Fruit fly (Drosophila melanogaster) whole organism, embryonic: ENCODE results near the gene CG34435.

Experiments used
- Adf1 ChIP-seq: fragments of 200-800 bp; sonication (Bioruptor generic); IDR thresholded peaks from 2 replicates; pipeline ENCODE4 v1.3.6; 2022; ENCODE audit warnings: missing biosample characterization, missing genetic modification characterization
- Blimp-1 ChIP-seq: fragments of 200-800 bp; sonication (Bioruptor generic); optimal IDR thresholded peaks from 3 replicates; lab custom pipeline; 2018; ENCODE audit warnings: missing biosample characterization, missing genetic modification characterization, mild to moderate bottlenecking, moderate library complexity, missing genetic modification reagents
- CG1024 ChIP-seq: fragments of 200-800 bp; sonication (Bioruptor generic); IDR thresholded peaks from 2 replicates; pipeline ENCODE4 v1.3.6; 2022; ENCODE audit warnings: missing biosample characterization, missing genetic modification characterization
- CG10979 ChIP-seq: fragments of 200-800 bp; sonication (Bioruptor generic); optimal IDR thresholded peaks from 2 replicates; lab custom pipeline; 2018; ENCODE audit warnings: missing biosample characterization, mild to moderate bottlenecking, missing genetic modification characterization, moderate library complexity
- CG11560 ChIP-seq: fragments of 200-800 bp; sonication (Bioruptor generic); IDR thresholded peaks from 3 replicates; pipeline ENCODE4 v1.3.6; 2022; ENCODE audit warnings: missing biosample characterization, missing genetic modification characterization
- CG12391 ChIP-seq: fragments of 200-800 bp; sonication (Bioruptor generic); optimal IDR thresholded peaks from 3 replicates; lab custom pipeline; 2018; ENCODE audit warnings: missing biosample characterization, mild to moderate bottlenecking, missing genetic modification characterization, moderate library complexity
- CG13424 ChIP-seq: fragments of 200-800 bp; sonication (Bioruptor generic); optimal IDR thresholded peaks from 2 replicates; lab custom pipeline; 2019; ENCODE audit warnings: missing biosample characterization, mild to moderate bottlenecking, missing genetic modification characterization, moderate library complexity
- CG14710 ChIP-seq: fragments of 200-800 bp; sonication (Bioruptor generic); optimal IDR thresholded peaks from 3 replicates; lab custom pipeline; 2019; ENCODE audit warnings: missing biosample characterization, mild to moderate bottlenecking, missing genetic modification characterization, moderate library complexity
- CG15269 ChIP-seq: fragments of 200-800 bp; sonication (Bioruptor generic); optimal IDR thresholded peaks from 2 replicates; lab custom pipeline; 2018; ENCODE audit warnings: missing biosample characterization, mild to moderate bottlenecking, missing genetic modification characterization, moderate library complexity
- CG15601 ChIP-seq: fragments of 200-800 bp; sonication (Bioruptor generic); optimal IDR thresholded peaks from 3 replicates; lab custom pipeline; 2019; ENCODE audit warnings: missing biosample characterization, mild to moderate bottlenecking, missing genetic modification characterization, moderate library complexity
- CG15696 ChIP-seq: fragments of 200-800 bp; sonication (Bioruptor generic); optimal IDR thresholded peaks from 2 replicates; lab custom pipeline; 2019; ENCODE audit warnings: missing biosample characterization, mild to moderate bottlenecking, missing genetic modification characterization, moderate library complexity
- CG1603 ChIP-seq: fragments of 200-800 bp; sonication (Bioruptor generic); optimal IDR thresholded peaks from 2 replicates; lab custom pipeline; 2019; ENCODE audit warnings: missing biosample characterization, mild to moderate bottlenecking, missing genetic modification characterization, moderate library complexity
- CG17186 ChIP-seq: fragments of 200-800 bp; sonication (Bioruptor generic); optimal IDR thresholded peaks from 3 replicates; lab custom pipeline; 2017; ENCODE audit warnings: missing biosample characterization, missing genetic modification reagents, missing genetic modification characterization
- CG2678 ChIP-seq: fragments of 200-800 bp; sonication (Bioruptor generic); optimal IDR thresholded peaks from 3 replicates; lab custom pipeline; 2019; ENCODE audit warnings: missing biosample characterization, mild to moderate bottlenecking, missing genetic modification characterization, moderate library complexity
- CG3065 ChIP-seq: fragments of 200-800 bp; sonication (Bioruptor generic); optimal IDR thresholded peaks from 2 replicates; lab custom pipeline; 2016; ENCODE audit warnings: missing biosample characterization, missing genetic modification characterization
- CG34224 ChIP-seq: fragments of 200-800 bp; sonication (Bioruptor generic); IDR thresholded peaks from 3 replicates; pipeline ENCODE4 v1.3.6; 2022; ENCODE audit warnings: missing biosample characterization, missing genetic modification characterization; ENCODE audit not compliant: partially characterized antibody
- CG34376 ChIP-seq: fragments of 200-800 bp; sonication (Bioruptor generic); optimal IDR thresholded peaks from 2 replicates; lab custom pipeline; 2018; ENCODE audit warnings: missing biosample characterization, mild to moderate bottlenecking, missing genetic modification characterization
- CG6689 ChIP-seq: fragments of 200-800 bp; sonication (Bioruptor generic); IDR thresholded peaks from 2 replicates; pipeline ENCODE4 v1.3.6; 2022; ENCODE audit warnings: missing biosample characterization, missing genetic modification characterization
- CG7928 ChIP-seq: fragments of 200-800 bp; sonication (Bioruptor generic); optimal IDR thresholded peaks from 2 replicates; lab custom pipeline; 2017; ENCODE audit warnings: missing biosample characterization, mild to moderate bottlenecking, missing genetic modification characterization
- CG8089 ChIP-seq: fragments of 200-800 bp; sonication (Bioruptor generic); optimal IDR thresholded peaks from 3 replicates; lab custom pipeline; 2016; ENCODE audit warnings: missing biosample characterization, missing genetic modification characterization
- CG8290 ChIP-seq, 3 experiments: fragments of 200-800 bp; sonication (Bioruptor generic); optimal IDR thresholded peaks; 2 replicates each; lab custom pipeline; 2016 to 2019; ENCODE audit warnings: missing biosample characterization in 3 of 3, missing genetic modification characterization in 3 of 3, mild to moderate bottlenecking in 2 of 3, moderate library complexity in 1 of 3
- CG8388 ChIP-seq: fragments of 200-800 bp; sonication (Bioruptor generic); optimal IDR thresholded peaks from 2 replicates; lab custom pipeline; 2019; ENCODE audit warnings: missing biosample characterization, mild to moderate bottlenecking, missing genetic modification characterization, moderate library complexity
- CoRest ChIP-seq: fragments of 200-800 bp; sonication (Bioruptor generic); optimal IDR thresholded peaks from 3 replicates; lab custom pipeline; 2018; ENCODE audit warnings: missing biosample characterization, mild to moderate bottlenecking, missing genetic modification characterization, moderate library complexity
- D19A ChIP-seq: fragments of 200-800 bp; optimal IDR thresholded peaks from 3 replicates; lab custom pipeline; 2019; ENCODE audit warnings: missing biosample characterization, mild to moderate bottlenecking, missing genetic modification characterization, moderate library complexity
- Doc3 ChIP-seq: fragments of 200-800 bp; sonication (Bioruptor generic); IDR thresholded peaks from 3 replicates; pipeline ENCODE4 v1.3.6; 2022; ENCODE audit warnings: missing biosample characterization, missing genetic modification characterization; ENCODE audit not compliant: partially characterized antibody
- Gsc ChIP-seq: fragments of 200-800 bp; sonication (Bioruptor generic); IDR thresholded peaks from 2 replicates; pipeline ENCODE4 v1.3.6; 2022; ENCODE audit warnings: missing biosample characterization, missing genetic modification characterization
- Med ChIP-seq: fragments of 200-800 bp; sonication (Bioruptor generic); peaks from one replicate; lab custom pipeline; 2016; ENCODE audit warnings: missing biosample characterization, missing genetic modification characterization, mild to moderate bottlenecking, inconsistent platforms, moderate library complexity
- NC2α ChIP-seq: fragments of 200-800 bp; sonication (Bioruptor generic); optimal IDR thresholded peaks from 2 replicates; lab custom pipeline; 2016; ENCODE audit warnings: missing biosample characterization, missing genetic modification characterization
- Nf-YC ChIP-seq: fragments of 200-800 bp; optimal IDR thresholded peaks from 3 replicates; lab custom pipeline; 2019; ENCODE audit warnings: missing biosample characterization, mild to moderate bottlenecking, missing genetic modification characterization, moderate library complexity
- NfI ChIP-seq: fragments of 200-800 bp; sonication (Bioruptor generic); optimal IDR thresholded peaks from 3 replicates; lab custom pipeline; 2018; ENCODE audit warnings: missing biosample characterization, mild to moderate bottlenecking, missing genetic modification characterization, moderate library complexity
- Oli ChIP-seq: fragments of 200-800 bp; sonication (Bioruptor generic); optimal IDR thresholded peaks from 2 replicates; lab custom pipeline; 2018; ENCODE audit warnings: missing biosample characterization, mild to moderate bottlenecking, missing genetic modification characterization, moderate library complexity
- PHDP ChIP-seq: fragments of 200-800 bp; sonication (Bioruptor generic); optimal IDR thresholded peaks from 3 replicates; lab custom pipeline; 2018; ENCODE audit warnings: missing biosample characterization, mild to moderate bottlenecking, missing genetic modification characterization, moderate library complexity
- Rfx ChIP-seq: fragments of 200-800 bp; sonication (Bioruptor generic); IDR thresholded peaks from 2 replicates; pipeline ENCODE4 v1.3.6; 2022; ENCODE audit warnings: missing biosample characterization, missing genetic modification characterization
- Sox102F ChIP-seq: fragments of 200-800 bp; sonication (Bioruptor generic); optimal IDR thresholded peaks from 2 replicates; lab custom pipeline; 2018; ENCODE audit warnings: missing biosample characterization, mild to moderate bottlenecking, missing genetic modification characterization, moderate library complexity
- Xbp1 ChIP-seq: fragments of 200-800 bp; sonication (Bioruptor generic); optimal IDR thresholded peaks from 3 replicates; lab custom pipeline; 2016; ENCODE audit warnings: missing biosample characterization, mild to moderate bottlenecking, missing genetic modification characterization
- Xrp1 ChIP-seq: fragments of 200-800 bp; sonication (Bioruptor generic); IDR thresholded peaks from 2 replicates; pipeline ENCODE4 v1.3.6; 2022; ENCODE audit warnings: missing biosample characterization, missing genetic modification characterization
- ab ChIP-seq: fragments of 200-800 bp; sonication (Bioruptor generic); optimal IDR thresholded peaks from 2 replicates; lab custom pipeline; 2016; ENCODE audit warnings: missing biosample characterization, missing genetic modification characterization
- br ChIP-seq: fragments of >200 bp; optimal IDR thresholded peaks from 2 replicates; lab custom pipeline; 2017
- dmrt11E ChIP-seq: fragments of 200-800 bp; sonication (Bioruptor generic); optimal IDR thresholded peaks from 3 replicates; lab custom pipeline; 2018; ENCODE audit warnings: missing biosample characterization, mild to moderate bottlenecking, missing genetic modification characterization, moderate library complexity
- fd96Cb ChIP-seq: fragments of 200-800 bp; sonication (Bioruptor generic); optimal IDR thresholded peaks from 2 replicates; lab custom pipeline; 2018; ENCODE audit warnings: missing biosample characterization, mild to moderate bottlenecking, missing genetic modification characterization, moderate library complexity
- ind ChIP-seq: fragments of 200-800 bp; sonication (Bioruptor generic); optimal IDR thresholded peaks from 3 replicates; lab custom pipeline; 2016; ENCODE audit warnings: missing biosample characterization, missing genetic modification characterization
- jumu ChIP-seq: fragments of 200-800 bp; sonication (Bioruptor generic); optimal IDR thresholded peaks from 3 replicates; lab custom pipeline; 2016; ENCODE audit warnings: missing biosample characterization, missing genetic modification characterization
- lab ChIP-seq: fragments of 200-800 bp; sonication (Bioruptor generic); optimal IDR thresholded peaks from 3 replicates; lab custom pipeline; 2017; ENCODE audit warnings: missing biosample characterization, missing genetic modification characterization, mild to moderate bottlenecking, moderate library complexity, missing genetic modification reagents
- nerfin-1 ChIP-seq: fragments of 200-800 bp; sonication (Bioruptor generic); optimal IDR thresholded peaks from 3 replicates; lab custom pipeline; 2019; ENCODE audit warnings: missing biosample characterization, mild to moderate bottlenecking, missing genetic modification characterization, moderate library complexity
- org-1 ChIP-seq: fragments of 200-800 bp; sonication (Bioruptor generic); optimal IDR thresholded peaks from 2 replicates; lab custom pipeline; 2017; ENCODE audit warnings: missing biosample characterization, missing genetic modification characterization
- row ChIP-seq: fragments of 200-800 bp; sonication (Bioruptor generic); IDR thresholded peaks from 3 replicates; pipeline ENCODE4 v1.3.6; 2022; ENCODE audit warnings: missing biosample characterization, missing genetic modification characterization
- tin ChIP-seq: fragments of 200-800 bp; sonication (Bioruptor generic); optimal IDR thresholded peaks from 3 replicates; lab custom pipeline; 2016; ENCODE audit warnings: missing biosample characterization, missing genetic modification characterization
- z ChIP-seq: fragments of 200-800 bp; sonication (Bioruptor generic); IDR thresholded peaks from 3 replicates; pipeline ENCODE4 v1.3.6; 2022; ENCODE audit warnings: missing biosample characterization, missing genetic modification characterization

The CG34435 gene

dm6 chrX:5648437-5648959 is 34.2 kb upstream of the CG34435 start, which contains the start of gene OtopLa (continued):
- TF ChIP-seq z (GFP tag; lab: Robert Waterston, UW) (0 out of 3 replicates have a peak, but pooled peaks have one; percentile 18), CG17186 (GFP tag; lab: Kevin White, UChicago) (peak; percentile 24), br (no peak), NfI (GFP tag; lab: Kevin White, UChicago) (peak; percentile 81), lab (peak; percentile 90), CG6689 (GFP tag; lab: Robert Waterston, UW) (peak; percentile 89), CG7928 (GFP tag; lab: Kevin White, UChicago) (peak; percentile 26)

dm6 chrX:5646228-5646627 is 32.0 kb upstream of the CG34435 start:
- peak; percentile 54 for TF ChIP-seq Med (GFP tag; lab: Kevin White, UChicago)
- no peak for TF ChIP-seq CG34376
- TF ChIP-seq tin (GFP tag; lab: Kevin White, UChicago) = peak; percentile 8
- TF ChIP-seq Rfx = no peak
- peak; percentile 14 for TF ChIP-seq ind (GFP tag; lab: Kevin White, UChicago)
- peak; percentile 25 for TF ChIP-seq D19A (tag; lab: Kevin White, UChicago)
- peak; percentile 32 for TF ChIP-seq fd96Cb (tag; lab: Kevin White, UChicago)
- TF ChIP-seq Gsc = no peak
- peak; percentile 16 for TF ChIP-seq CG8388 (GFP tag; lab: Kevin White, UChicago)
- peak; percentile 16 for TF ChIP-seq PHDP (tag; lab: Kevin White, UChicago)
- TF ChIP-seq CG8089 (GFP tag; lab: Kevin White, UChicago) = peak; percentile 5
- no peak for TF ChIP-seq CG3065 (GFP tag; lab: Kevin White, UChicago)
- peak; percentile 1 for TF ChIP-seq org-1
- TF ChIP-seq CG12391 = peak; percentile 38
- TF ChIP-seq dmrt11E (tag; lab: Kevin White, UChicago) = peak; percentile 49
- peak; percentile 46 for TF ChIP-seq CG2678
- TF ChIP-seq Xrp1 (GFP tag; lab: Robert Waterston, UW) = peak; percentile 22; the same call in 1 of the 2 replicates
- peak; percentile 14 for TF ChIP-seq CG15269 (tag; lab: Kevin White, UChicago)
- TF ChIP-seq ab (GFP tag; lab: Kevin White, UChicago) = no peak
- peak; percentile 30 for TF ChIP-seq nerfin-1
- no peak for TF ChIP-seq Adf1 (GFP tag; lab: Robert Waterston, UW)
- no peak for TF ChIP-seq CG11560 (tag; lab: Robert Waterston, UW)
- no peak for TF ChIP-seq Doc3 (GFP tag; lab: Robert Waterston, UW)
- TF ChIP-seq CG15696 (tag; lab: Kevin White, UChicago) = no peak
- TF ChIP-seq CG14710 (tag; lab: Kevin White, UChicago) = peak; percentile 24
- peak; percentile 17 for TF ChIP-seq CoRest (tag; lab: Kevin White, UChicago)
- TF ChIP-seq row (GFP tag; lab: Robert Waterston, UW) = peak; percentile 59
- TF ChIP-seq CG8290 (GFP tag; optimal IDR thresholded peaks at IDR 0.05; lab: Kevin White, UChicago) = no peak
- TF ChIP-seq CG8290 (tag; optimal IDR thresholded peaks at IDR 0.05; lab: Kevin White, UChicago) = no peak
- TF ChIP-seq CG15601 = peak; percentile 16
- TF ChIP-seq CG10979 (tag; lab: Kevin White, UChicago) = peak; percentile 61
- peak; percentile 30 for TF ChIP-seq Sox102F (GFP tag; lab: Kevin White, UChicago)
- TF ChIP-seq CG1024 (GFP tag; lab: Robert Waterston, UW) = 0 out of 2 replicates have a peak, but pooled peaks have one; percentile 4
- peak; percentile 23 for TF ChIP-seq CG13424 (tag; lab: Kevin White, UChicago)
- TF ChIP-seq CG34224 (GFP tag; lab: Robert Waterston, UW) = no peak
- peak; percentile 13 for TF ChIP-seq jumu (GFP tag; lab: Kevin White, UChicago)
- TF ChIP-seq Blimp-1 (GFP tag; lab: Kevin White, UChicago) = peak; percentile 44
- TF ChIP-seq NC2α = no peak
- peak; percentile 6 for TF ChIP-seq CG1603 (tag; lab: Kevin White, UChicago)
- peak; percentile 4 for TF ChIP-seq Oli (tag; lab: Kevin White, UChicago)
- TF ChIP-seq Nf-YC (tag; lab: Kevin White, UChicago) = no peak
- peak; percentile 23 for TF ChIP-seq Xbp1 (GFP tag; lab: Kevin White, UChicago)
